Worm (Caenorhabditis elegans) whole organism, L4 larva: Measurements from ENCODE around the gene Y55F3BL.4.

ENCODE experiments used
- D1046.2 ChIP-seq: fragments of 200-800 bp; sonication (Bioruptor generic); IDR thresholded peaks from 2 replicates; pipeline ENCODE4 v1.3.6; 2022; ENCODE audit warnings: missing genetic modification characterization, missing compliant biosample characterization
- F44E2.7 ChIP-seq: fragments of 200-800 bp; sonication (Bioruptor generic); IDR thresholded peaks from 2 replicates; pipeline ENCODE4 v2.1.2; 2022; ENCODE audit warnings: missing genetic modification characterization, missing compliant biosample characterization
- R02D3.7 ChIP-seq: fragments of 150-350 bp; sonication (generic microtip); optimal IDR thresholded peaks from 3 replicates; lab custom pipeline; 2014; ENCODE audit warnings: missing biosample characterization, missing genetic modification characterization
- T26A8.4 ChIP-seq: fragments of 200-800 bp; sonication (Bioruptor generic); IDR thresholded peaks from 2 replicates; pipeline ENCODE4 v1.3.6; 2022; ENCODE audit warnings: missing genetic modification characterization, missing compliant biosample characterization
- Y48G9A.11 ChIP-seq: fragments of 200-800 bp; sonication (Bioruptor generic); IDR thresholded peaks from 2 replicates; pipeline ENCODE4 v1.3.6; 2022; ENCODE audit warnings: missing genetic modification reagents, missing genetic modification characterization, missing compliant biosample characterization
- ZK337.2 ChIP-seq: fragments of 200-800 bp; sonication (Bioruptor generic); IDR thresholded peaks from 2 replicates; pipeline ENCODE4 v1.3.6; 2022; ENCODE audit warnings: missing genetic modification reagents, missing genetic modification characterization, missing compliant biosample characterization
- aha-1 ChIP-seq: fragments of 150-350 bp; peaks from one replicate; lab custom pipeline; 2014; ENCODE audit warnings: missing biosample characterization, missing genetic modification characterization
- aly-2 ChIP-seq: sonication (generic microtip); optimal IDR thresholded peaks from 2 replicates; lab custom pipeline; 2018; ENCODE audit warnings: missing biosample characterization, missing genetic modification characterization
- ama-1 ChIP-seq: fragments of 150-350 bp; optimal IDR thresholded peaks from 2 replicates; lab custom pipeline; 2014; ENCODE audit warnings: inconsistent platforms, mixed read lengths
- daf-19 ChIP-seq: fragments of 200-800 bp; sonication (Bioruptor generic); conservative IDR thresholded peaks from 2 replicates; pipeline ENCODE4 v1.3.6; 2022; ENCODE audit warnings: missing genetic modification characterization, missing compliant biosample characterization
- dmd-6 ChIP-seq: fragments of 200-800 bp; sonication (Bioruptor generic); IDR thresholded peaks from 2 replicates; pipeline ENCODE4 v1.3.6; 2022; ENCODE audit warnings: missing genetic modification reagents, missing genetic modification characterization, missing compliant biosample characterization
- dve-1 ChIP-seq: sonication (generic microtip); optimal IDR thresholded peaks from 2 replicates; lab custom pipeline; 2017; ENCODE audit warnings: antibody characterized with exemption, mild to moderate bottlenecking, missing genetic modification characterization, missing compliant biosample characterization; ENCODE audit not compliant: insufficient read depth
- gei-8 ChIP-seq: fragments of 200-800 bp; sonication (Bioruptor generic); optimal IDR thresholded peaks from 2 replicates; lab custom pipeline; 2018; ENCODE audit warnings: mild to moderate bottlenecking, missing genetic modification characterization, missing compliant biosample characterization
- jun-1 ChIP-seq: fragments of 150-350 bp; optimal IDR thresholded peaks from 2 replicates; lab custom pipeline; 2014; ENCODE audit warnings: missing biosample characterization, missing genetic modification reagents, missing genetic modification characterization
- lin-15B ChIP-seq: fragments of 150-350 bp; sonication (generic microtip); optimal IDR thresholded peaks from 3 replicates; lab custom pipeline; 2014; ENCODE audit warnings: missing biosample characterization, missing genetic modification characterization
- lin-29 ChIP-seq: fragments of 200-800 bp; sonication (Bioruptor generic); IDR thresholded peaks from 2 replicates; pipeline ENCODE4 v1.3.6; 2022; ENCODE audit warnings: missing genetic modification reagents, missing genetic modification characterization, missing compliant biosample characterization
- lin-38 ChIP-seq: fragments of 200-800 bp; sonication (Bioruptor generic); IDR thresholded peaks from 2 replicates; pipeline ENCODE4 v1.3.6; 2022; ENCODE audit warnings: missing genetic modification reagents, missing genetic modification characterization, missing compliant biosample characterization
- lir-3 ChIP-seq: sonication (generic microtip); optimal IDR thresholded peaks from 2 replicates; lab custom pipeline; 2016; ENCODE audit warnings: mild to moderate bottlenecking, missing genetic modification characterization, missing compliant biosample characterization
- lsy-2 ChIP-seq, 2 experiments: fragments of 150-350 bp in 1 of 2; sonication (generic microtip) in 1 of 2; optimal IDR thresholded peaks; 2 replicates each; lab custom pipeline; 2014 to 2017; ENCODE audit warnings: missing biosample characterization in 2 of 2, missing genetic modification characterization in 2 of 2
- mep-1 ChIP-seq: fragments of 150-350 bp; sonication (generic microtip); optimal IDR thresholded peaks from 3 replicates; lab custom pipeline; 2014; ENCODE audit warnings: missing biosample characterization, missing genetic modification characterization
- mes-2 ChIP-seq: sonication (generic microtip); optimal IDR thresholded peaks from 2 replicates; lab custom pipeline; 2016; ENCODE audit warnings: missing genotype, mild to moderate bottlenecking, missing genetic modification characterization, missing compliant biosample characterization; ENCODE audit not compliant: poor library complexity, severe bottlenecking
- mxl-2 ChIP-seq: fragments of 200-800 bp; sonication (Bioruptor generic); conservative IDR thresholded peaks from 2 replicates; pipeline ENCODE4 v1.3.6; 2022; ENCODE audit warnings: missing genetic modification reagents, missing genetic modification characterization, missing compliant biosample characterization
- nhr-10 ChIP-seq: fragments of 150-350 bp; optimal IDR thresholded peaks from 2 replicates; lab custom pipeline; 2014; ENCODE audit warnings: missing biosample characterization, missing genetic modification characterization
- nhr-25 ChIP-seq: sonication (generic microtip); optimal IDR thresholded peaks from 2 replicates; lab custom pipeline; 2017; ENCODE audit warnings: missing genetic modification characterization, mild to moderate bottlenecking, missing compliant biosample characterization, antibody characterized with exemption, moderate library complexity, borderline replicate concordance; ENCODE audit not compliant: insufficient read depth
- nhr-28 ChIP-seq: fragments of 150-350 bp; optimal IDR thresholded peaks from 2 replicates; lab custom pipeline; 2014; ENCODE audit warnings: missing biosample characterization, missing genetic modification characterization
- nhr-6 ChIP-seq: fragments of 150-350 bp; optimal IDR thresholded peaks from 2 replicates; lab custom pipeline; 2014; ENCODE audit warnings: missing biosample characterization, missing genetic modification characterization
- nhr-77 ChIP-seq: fragments of 150-350 bp; optimal IDR thresholded peaks from 2 replicates; lab custom pipeline; 2014; ENCODE audit warnings: missing biosample characterization, missing genetic modification characterization
- php-3 ChIP-seq: fragments of 200-800 bp; sonication (Bioruptor generic); IDR thresholded peaks from 2 replicates; pipeline ENCODE4 v1.3.6; 2022; ENCODE audit warnings: missing genetic modification reagents, missing genetic modification characterization, missing compliant biosample characterization
- rbr-2 ChIP-seq: sonication (generic microtip); optimal IDR thresholded peaks from 2 replicates; lab custom pipeline; 2016; ENCODE audit warnings: missing genotype, missing genetic modification characterization, missing compliant biosample characterization
- sdz-12 ChIP-seq: fragments of 200-800 bp; sonication (Bioruptor generic); optimal IDR thresholded peaks from 2 replicates; lab custom pipeline; 2018; ENCODE audit warnings: mild to moderate bottlenecking, missing genetic modification characterization, missing compliant biosample characterization
- set-16 ChIP-seq: fragments of 200-800 bp; sonication (Bioruptor generic); IDR thresholded peaks from 2 replicates; pipeline ENCODE4 v1.3.6; 2022; ENCODE audit warnings: missing genetic modification reagents, missing genetic modification characterization, missing compliant biosample characterization
- spr-3 ChIP-seq: fragments of 200-800 bp; sonication (Bioruptor generic); optimal IDR thresholded peaks from 2 replicates; lab custom pipeline; 2018; ENCODE audit warnings: mild to moderate bottlenecking, missing genetic modification characterization, missing compliant biosample characterization
- tra-1 ChIP-seq: fragments of 200-800 bp; sonication (Bioruptor generic); IDR thresholded peaks from 2 replicates; pipeline ENCODE4 v1.3.6; 2022; ENCODE audit warnings: missing genetic modification reagents, missing genetic modification characterization, missing compliant biosample characterization
- unc-62 ChIP-seq, 3 experiments: fragments of 150-350 bp in 1 of 3; sonication (generic microtip); optimal IDR thresholded peaks in 2 of 3; peaks in 1 of 3; 1 replicate in 1 of 3; 2 replicates in 2 of 3; lab custom pipeline; 2014 to 2017; ENCODE audit warnings: missing biosample characterization in 3 of 3, missing genetic modification characterization in 3 of 3, missing genetic modification reagents in 3 of 3, missing genotype in 1 of 3
- zfp-3 ChIP-seq: fragments of 200-800 bp; sonication (Bioruptor generic); conservative IDR thresholded peaks from 2 replicates; pipeline ENCODE4 v1.3.6; 2022; ENCODE audit warnings: missing genetic modification reagents, missing genetic modification characterization, missing compliant biosample characterization
- zip-11 ChIP-seq: fragments of 200-800 bp; sonication (Bioruptor generic); IDR thresholded peaks from 2 replicates; pipeline ENCODE4 v1.3.6; 2022; ENCODE audit warnings: missing genetic modification characterization, missing compliant biosample characterization

The Y55F3BL.4 gene

DNA sequence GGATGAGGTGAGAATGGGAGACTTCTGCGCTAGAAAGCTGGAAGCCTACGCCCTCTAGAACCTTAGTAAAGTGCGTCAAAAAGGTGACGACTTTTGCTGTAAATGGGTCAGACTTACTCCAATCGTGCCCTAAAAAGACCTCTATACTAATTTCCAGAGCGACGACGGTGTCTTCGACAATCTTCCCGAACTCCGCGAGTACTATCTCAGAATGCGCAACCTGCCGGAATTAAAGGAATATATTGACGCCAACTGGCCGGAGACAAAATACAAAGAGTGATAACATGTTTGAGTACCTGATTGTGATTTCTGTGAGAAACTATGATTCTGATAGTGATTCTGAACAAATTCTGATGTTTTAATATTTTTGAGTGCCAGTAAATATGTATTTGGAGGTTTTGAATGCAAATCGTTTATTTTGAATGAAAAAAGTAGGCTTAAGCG lies 42.9 kb upstream of the Y55F3BL.4 start:
- TF ChIP-seq jun-1 (tag; lab: Kevin White, UChicago) = no peak
- no peak for TF ChIP-seq F44E2.7 (GFP tag; lab: Robert Waterston, UW)
- TF ChIP-seq zip-11 (GFP tag; lab: Robert Waterston, UW) = no peak
- peak; percentile 6 for TF ChIP-seq mes-2
- peak; percentile 32 for TF ChIP-seq nhr-25 (tag; lab: Kevin White, UChicago)
- no peak for TF ChIP-seq ZK337.2 (GFP tag; lab: Robert Waterston, UW)
- TF ChIP-seq aha-1 (tag; lab: Kevin White, UChicago) = peak; percentile 73
- TF ChIP-seq spr-3 = no peak
- no peak for TF ChIP-seq rbr-2 (tag; lab: Kevin White, UChicago)
- TF ChIP-seq nhr-77 (tag; lab: Kevin White, UChicago) = peak; percentile 40
- TF ChIP-seq unc-62 (GFP tag; optimal IDR thresholded peaks at IDR 0.05 in 1 of 2; lab: Kevin White, UChicago) = peak in 1 of 2 experiments; percentile 92
- no peak for TF ChIP-seq unc-62 (tag; optimal IDR thresholded peaks at IDR 0.05; lab: Kevin White, UChicago)
- peak; percentile 91 for TF ChIP-seq ama-1 (lab: Kevin White, UChicago)
- TF ChIP-seq lsy-2 (tag; optimal IDR thresholded peaks at IDR 0.05; lab: Kevin White, UChicago) = no peak
- no peak for TF ChIP-seq mxl-2 (GFP tag; lab: Robert Waterston, UW)
- 0 out of 2 replicates have a peak, but pooled peaks have one; percentile 68 for TF ChIP-seq zfp-3 (GFP tag; lab: Robert Waterston, UW)
- TF ChIP-seq D1046.2 (GFP tag; lab: Robert Waterston, UW) = no peak
- peak; percentile 31 for TF ChIP-seq nhr-10
- TF ChIP-seq lin-15B = no peak
- TF ChIP-seq nhr-28 (tag; lab: Kevin White, UChicago) = no peak
- no peak for TF ChIP-seq tra-1 (GFP tag; lab: Robert Waterston, UW)
- TF ChIP-seq php-3 (GFP tag; lab: Robert Waterston, UW) = no peak
- TF ChIP-seq Y48G9A.11 (GFP tag; lab: Robert Waterston, UW) = 0 out of 2 replicates have a peak, but pooled peaks have one; percentile 12
- no peak for TF ChIP-seq lin-29 (GFP tag; lab: Robert Waterston, UW)
- no peak for TF ChIP-seq lir-3

- no peak for TF ChIP-seq nhr-77 (tag; lab: Kevin White, UChicago)
- no peak for TF ChIP-seq aly-2 (tag; lab: Kevin White, UChicago)
- TF ChIP-seq lin-38 (GFP tag; lab: Robert Waterston, UW) = 0 out of 2 replicates have a peak, but pooled peaks have one; percentile 9
- TF ChIP-seq set-16 = peak; percentile 96
- TF ChIP-seq R02D3.7 (tag; lab: Kevin White, UChicago) = no peak
- TF ChIP-seq dmd-6 (GFP tag; lab: Robert Waterston, UW) = no peak
- TF ChIP-seq gei-8 (GFP tag; lab: Kevin White, UChicago) = no peak
- TF ChIP-seq jun-1 (tag; lab: Kevin White, UChicago) = no peak
- TF ChIP-seq nhr-6 (tag; lab: Kevin White, UChicago) = no peak
Observed at ce11 chrIV:762486-763376, 42.2 kb upstream of the Y55F3BL.4 start.

DNA sequence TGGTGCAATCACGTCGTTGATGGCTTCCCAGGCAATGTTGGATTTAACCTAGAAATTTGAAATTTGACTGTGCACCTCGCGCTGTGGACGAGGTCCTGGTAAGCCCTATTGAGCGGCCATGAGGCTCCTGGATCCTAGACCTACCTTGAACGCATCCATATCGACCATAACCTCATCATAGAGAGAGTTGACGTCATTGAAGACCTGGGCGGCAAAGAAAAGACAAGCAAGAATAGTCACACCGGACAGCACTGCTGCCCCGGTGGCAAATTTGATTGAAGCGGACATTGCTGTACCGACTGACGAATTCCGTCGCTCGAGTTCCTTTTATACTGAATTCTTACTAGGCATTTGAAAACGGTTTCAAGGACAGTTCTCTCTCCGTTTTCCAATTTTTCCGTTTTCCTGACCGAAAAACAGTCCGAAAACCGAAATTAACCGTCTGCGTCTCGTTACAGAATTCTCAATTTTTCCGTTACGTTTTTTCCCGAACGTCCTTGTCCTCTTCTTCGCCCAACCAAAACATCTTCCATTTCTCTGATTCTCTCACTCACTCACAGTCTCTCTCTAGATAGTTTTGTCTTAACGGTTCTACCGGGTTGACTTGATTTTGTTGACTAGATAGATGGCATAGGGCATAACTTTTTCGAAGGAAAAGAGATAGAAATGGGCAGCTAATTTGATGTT lies 41.4 kb upstream of the Y55F3BL.4 start, which contains the start of gene col-103:
Gene col-103, minus strand, starts transcription at position 302 of the 687 bp plus-strand sequence.
- TF ChIP-seq dve-1 = no peak
- TF ChIP-seq tra-1 (GFP tag; lab: Robert Waterston, UW) = no peak
- no peak for TF ChIP-seq mxl-2 (GFP tag; lab: Robert Waterston, UW)
- TF ChIP-seq daf-19 (GFP tag; lab: Robert Waterston, UW) = no peak
- peak; percentile 93 for TF ChIP-seq ama-1 (lab: Kevin White, UChicago)
- TF ChIP-seq unc-62 (GFP tag; optimal IDR thresholded peaks at IDR 0.05 in 1 of 2; lab: Kevin White, UChicago) = peak in 1 of 2 experiments; percentile 92
- TF ChIP-seq unc-62 (tag; optimal IDR thresholded peaks at IDR 0.05; lab: Kevin White, UChicago) = no peak
- TF ChIP-seq set-16 = no peak
- peak; percentile 77 for TF ChIP-seq nhr-25 (tag; lab: Kevin White, UChicago)
- TF ChIP-seq mes-2 = peak; percentile 34
- no peak for TF ChIP-seq sdz-12 (GFP tag; lab: Kevin White, UChicago)
- TF ChIP-seq lsy-2 (tag; optimal IDR thresholded peaks at IDR 0.05; lab: Kevin White, UChicago) = peak in 1 of 2 experiments; percentile 21
- TF ChIP-seq nhr-28 (tag; lab: Kevin White, UChicago) = peak; percentile 51
- TF ChIP-seq T26A8.4 (GFP tag; lab: Robert Waterston, UW) = no peak
- TF ChIP-seq spr-3 = no peak
- TF ChIP-seq mep-1 = peak; percentile 19
